Fruit fly (Drosophila melanogaster): ENCODE data around the gene CG14252.

Gene CG14252

DNA sequence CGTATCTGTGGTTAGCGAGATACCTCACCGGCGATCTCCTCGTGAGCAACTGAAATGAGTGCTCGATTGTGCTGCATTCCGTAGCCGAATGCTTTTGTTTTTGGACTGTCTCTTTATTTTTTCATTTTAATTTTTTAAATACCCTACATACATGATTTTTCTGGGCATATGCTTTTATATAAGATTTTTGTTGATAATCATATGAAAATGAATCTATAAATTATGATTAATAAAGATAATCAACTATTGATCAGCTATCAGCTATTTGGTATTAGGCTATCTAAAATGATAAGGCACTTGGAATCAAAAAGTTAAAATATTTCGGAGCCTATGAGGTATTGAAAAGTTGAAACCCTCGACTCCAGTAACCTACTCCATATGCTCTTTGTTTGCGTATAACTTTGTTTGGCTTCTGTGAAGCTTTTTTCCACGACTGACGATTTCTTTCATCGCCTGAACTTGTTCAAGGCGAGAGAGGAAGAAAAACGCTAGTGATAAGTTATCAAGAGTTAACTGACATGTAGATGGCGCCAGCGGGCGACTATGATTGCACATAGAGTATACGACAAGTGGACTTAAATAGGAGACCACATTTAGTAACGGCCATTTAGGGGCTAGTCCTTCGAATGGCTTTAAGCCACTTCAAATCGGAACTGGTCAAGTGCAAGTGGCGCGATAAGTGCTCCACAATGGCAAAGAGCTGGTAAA, 44.6 kb downstream of the CG14252 start, which contains the start of gene CG31076 (continued):
- peak; percentile 43 for TF ChIP-seq pdm3 (GFP tag; optimal IDR thresholded peaks at IDR 0.05)
- TF ChIP-seq cyc (GFP tag; optimal IDR thresholded peaks at IDR 0.05): peak; percentile 77
- TF ChIP-seq CG7368 (GFP tag; optimal IDR thresholded peaks at IDR 0.05): peak; percentile 65
- peak; percentile 85 for TF ChIP-seq topi (GFP tag; optimal IDR thresholded peaks at IDR 0.05)
- peak; percentile 65 for TF ChIP-seq achi (GFP tag; optimal IDR thresholded peaks at IDR 0.05)
- TF ChIP-seq CG3919 (GFP tag; optimal IDR thresholded peaks at IDR 0.05): peak; percentile 65
- peak; percentile 44 for TF ChIP-seq Hr4 (GFP tag; optimal IDR thresholded peaks at IDR 0.05)
- peak; percentile 15 to 57 for TF ChIP-seq ss (GFP tag; optimal IDR thresholded peaks at IDR 0.05)
- TF ChIP-seq lz (GFP tag; optimal IDR thresholded peaks at IDR 0.05): peak; percentile 73
- TF ChIP-seq CG10631 (GFP tag; optimal IDR thresholded peaks at IDR 0.05): peak; percentile 32
- TF ChIP-seq esn (GFP tag; optimal IDR thresholded peaks at IDR 0.05): peak; percentile 81
- peak; percentile 56 for TF ChIP-seq CG31627 (GFP tag; optimal IDR thresholded peaks at IDR 0.05)
- TF ChIP-seq Met (GFP tag; optimal IDR thresholded peaks at IDR 0.05): peak; percentile 81
- TF ChIP-seq CG10669 (GFP tag; optimal IDR thresholded peaks at IDR 0.05): peak; percentile 64

- no peak for TF ChIP-seq Eip78C (GFP tag)
These were observed 49.2 kb downstream of the CG14252 start, which contains the start of gene TwdlC for dm6 chr3R:26994532-26994931. TSS of gene TwdlC (plus strand) at chr3R:26994832.

DNA sequence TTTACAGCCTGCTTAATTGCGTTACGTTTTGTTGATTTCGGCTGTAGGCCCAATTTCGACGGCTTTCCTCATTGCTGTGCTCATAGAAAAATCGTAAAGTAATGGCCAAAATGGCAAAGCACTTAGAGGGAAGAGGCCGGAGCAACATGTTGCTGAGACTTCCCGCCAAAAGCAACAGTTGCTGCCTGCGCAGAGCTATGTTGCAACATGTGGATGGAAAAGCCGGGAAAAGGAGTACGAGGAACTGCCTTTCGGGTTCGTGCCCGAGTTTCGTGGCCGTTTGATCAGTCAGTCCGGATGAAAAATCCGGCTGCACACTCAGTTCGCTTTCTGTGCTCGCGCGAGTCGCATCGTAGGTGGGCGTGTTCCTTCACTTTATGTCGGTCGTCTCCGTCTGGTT, 51.3 kb downstream of the CG14252 start, which contains the start of gene RYa-R:
RYa-R (plus strand) TSS at position 339 of the 400 bp plus-strand sequence.
- TF ChIP-seq cyc (GFP tag; optimal IDR thresholded peaks at IDR 0.05): no peak
- TF ChIP-seq salr (GFP tag; optimal IDR thresholded peaks at IDR 0.05): no peak
- no peak for TF ChIP-seq CG6276 (GFP tag; optimal IDR thresholded peaks at IDR 0.05)
- TF ChIP-seq CG16779 (tag; optimal IDR thresholded peaks at IDR 0.05): no peak
- TF ChIP-seq spab (GFP tag; optimal IDR thresholded peaks at IDR 0.05): no peak
- no peak for TF ChIP-seq esn (GFP tag; optimal IDR thresholded peaks at IDR 0.05)
- no peak for TF ChIP-seq fd59A (GFP tag; optimal IDR thresholded peaks at IDR 0.05)
- no peak for TF ChIP-seq CG8319 (GFP tag; optimal IDR thresholded peaks at IDR 0.05)
- TF ChIP-seq CG15336 (GFP tag; IDR thresholded peaks at IDR 0.05): no peak
- TF ChIP-seq OdsH (GFP tag; optimal IDR thresholded peaks at IDR 0.05): no peak
- no peak for TF ChIP-seq CG6163 (GFP tag; IDR thresholded peaks at IDR 0.05)
- no peak for TF ChIP-seq Eip75B (GFP tag; optimal IDR thresholded peaks at IDR 0.05)
- no peak for TF ChIP-seq Ets96B (tag; optimal IDR thresholded peaks at IDR 0.05)
- TF ChIP-seq acj6 (GFP tag; optimal IDR thresholded peaks at IDR 0.05): no peak
- no peak for TF ChIP-seq vri (GFP tag; optimal IDR thresholded peaks at IDR 0.05)
- TF ChIP-seq CG7368 (GFP tag; optimal IDR thresholded peaks at IDR 0.05): no peak

Measured in whole organism, prepupa.